Worm (Caenorhabditis elegans) whole organism, late embryonic: ENCODE measurements around the gene R05G9R.1.
A peak's percentile ranks its signal among the peaks of the same experiment; 100 is the strongest.

ENCODE experiments used
- K09A11.1 ChIP-seq: sonication (generic microtip); optimal IDR thresholded peaks from 2 replicates; lab custom pipeline; 2017; ENCODE audit warnings: antibody characterized with exemption, mild to moderate bottlenecking, missing genetic modification characterization, missing compliant biosample characterization; ENCODE audit not compliant: insufficient read depth
- ceh-18 ChIP-seq: sonication (generic microtip); optimal IDR thresholded peaks from 2 replicates; lab custom pipeline; 2016; ENCODE audit warnings: missing genetic modification characterization, missing compliant biosample characterization
- ceh-19 ChIP-seq: fragments of 200-800 bp; sonication (Bioruptor generic); optimal IDR thresholded peaks from 2 replicates; lab custom pipeline; 2018; ENCODE audit warnings: mild to moderate bottlenecking, missing genetic modification characterization, missing compliant biosample characterization
- dve-1 ChIP-seq: sonication (generic microtip); optimal IDR thresholded peaks from 2 replicates; lab custom pipeline; 2017; ENCODE audit warnings: antibody characterized with exemption, mild to moderate bottlenecking, missing genetic modification characterization, missing compliant biosample characterization
- elt-2 ChIP-seq: sonication (generic microtip); optimal IDR thresholded peaks from 2 replicates; lab custom pipeline; 2016; ENCODE audit warnings: missing genetic modification reagents, missing genetic modification characterization, missing compliant biosample characterization
- nhr-11 ChIP-seq: fragments of 150-350 bp; optimal IDR thresholded peaks from 2 replicates; lab custom pipeline; 2014; ENCODE audit warnings: missing biosample characterization, missing genetic modification characterization
- npax-4 ChIP-seq: sonication (generic microtip); optimal IDR thresholded peaks from 2 replicates; lab custom pipeline; 2016; ENCODE audit warnings: missing genetic modification characterization, missing compliant biosample characterization
- pat-9 ChIP-seq: fragments of 200-800 bp; sonication (Bioruptor generic); optimal IDR thresholded peaks from 2 replicates; lab custom pipeline; 2018; ENCODE audit warnings: mild to moderate bottlenecking, missing genetic modification characterization, moderate library complexity, missing compliant biosample characterization
- pha-2 ChIP-seq: sonication (generic microtip); optimal IDR thresholded peaks from 2 replicates; lab custom pipeline; 2017; ENCODE audit warnings: mild to moderate bottlenecking, missing genetic modification characterization, missing compliant biosample characterization
- pha-4 ChIP-seq: fragments of 150-350 bp; optimal IDR thresholded peaks from 2 replicates; lab custom pipeline; 2018; ENCODE audit warnings: missing biosample characterization, missing genetic modification reagents, missing genetic modification characterization
- ref-2 ChIP-seq: sonication (generic microtip); optimal IDR thresholded peaks from 2 replicates; lab custom pipeline; 2016; ENCODE audit warnings: missing genetic modification characterization, missing compliant biosample characterization
- sox-4 ChIP-seq: sonication (generic microtip); optimal IDR thresholded peaks from 2 replicates; lab custom pipeline; 2017; ENCODE audit warnings: mild to moderate bottlenecking, missing genetic modification characterization, inconsistent platforms, missing compliant biosample characterization

- no peak for TF ChIP-seq K09A11.1
- no peak for TF ChIP-seq elt-2 (tag; lab: Kevin White, UChicago)
- TF ChIP-seq pat-9 (tag; lab: Kevin White, UChicago) = no peak
- no peak for TF ChIP-seq dve-1
- TF ChIP-seq pha-2 (tag; lab: Kevin White, UChicago) = no peak
- TF ChIP-seq ceh-19 (GFP tag; lab: Kevin White, UChicago) = no peak
- TF ChIP-seq ref-2 = peak; percentile 39
- TF ChIP-seq pha-4 (tag; lab: Kevin White, UChicago) = no peak
- TF ChIP-seq ceh-18 (tag; lab: Kevin White, UChicago) = no peak
- TF ChIP-seq npax-4 = no peak
- TF ChIP-seq sox-4 (tag; lab: Kevin White, UChicago) = no peak
- no peak for TF ChIP-seq nhr-11
These were observed 8.9 kb upstream of the R05G9R.1 start for ce11 chrII:6522622-6523254.
